Fruit fly (Drosophila melanogaster): ENCODE results near the gene Or67a.

Or67a gene

dm6 chr3L:9511287-9512256 lies 17.3 kb upstream of the Or67a start, which contains the start of gene RpS9 (continued):
- no peak for TF ChIP-seq CG11902 (GFP tag; optimal IDR thresholded peaks at IDR 0.05)
- no peak for TF ChIP-seq CG4318 (GFP tag; optimal IDR thresholded peaks at IDR 0.05)
- TF ChIP-seq pdm3 (GFP tag; optimal IDR thresholded peaks at IDR 0.05), result peak; percentile 0
- no peak for TF ChIP-seq CG6163 (GFP tag; IDR thresholded peaks at IDR 0.05)
- no peak for TF ChIP-seq Ets21C (GFP tag; optimal IDR thresholded peaks at IDR 0.05)
- TF ChIP-seq Hr39 (GFP tag; optimal IDR thresholded peaks at IDR 0.05), result no peak
- no peak for TF ChIP-seq Hr38 (GFP tag; optimal IDR thresholded peaks at IDR 0.05)
- peak; percentile 19 for TF ChIP-seq topi (GFP tag; optimal IDR thresholded peaks at IDR 0.05)
- no peak for TF ChIP-seq Eip93F (GFP tag; optimal IDR thresholded peaks at IDR 0.05)
- peak; percentile 5 for TF ChIP-seq Eip75B (GFP tag; optimal IDR thresholded peaks at IDR 0.05)
- TF ChIP-seq Lpt (GFP tag; optimal IDR thresholded peaks at IDR 0.05), result no peak
- no peak for TF ChIP-seq CG10669 (GFP tag; optimal IDR thresholded peaks at IDR 0.05)
- no peak for TF ChIP-seq fkh (GFP tag; optimal IDR thresholded peaks at IDR 0.05)
- TF ChIP-seq spab (GFP tag; optimal IDR thresholded peaks at IDR 0.05), result no peak
- TF ChIP-seq CG16779 (tag; optimal IDR thresholded peaks at IDR 0.05), result peak; percentile 21

- TF ChIP-seq net (GFP tag; optimal IDR thresholded peaks at IDR 0.05) (no peak), CG16779 (tag; optimal IDR thresholded peaks at IDR 0.05) (no peak), CG1621 (tag; optimal IDR thresholded peaks at IDR 0.05) (no peak), Gug (GFP tag; IDR thresholded peaks at IDR 0.05) (no peak), dsx (GFP tag; optimal IDR thresholded peaks at IDR 0.05; ENCODE audit: poor library complexity, severe bottlenecking) (no peak), eg (GFP tag; IDR thresholded peaks at IDR 0.05) (no peak), Eip93F (GFP tag; optimal IDR thresholded peaks at IDR 0.05) (no peak), CG15336 (GFP tag; IDR thresholded peaks at IDR 0.05) (no peak), CG6854 (GFP tag; optimal IDR thresholded peaks at IDR 0.05) (no peak), svp (GFP tag) (no peak), achi (GFP tag; optimal IDR thresholded peaks at IDR 0.05) (no peak), fd59A (GFP tag; optimal IDR thresholded peaks at IDR 0.05) (no peak)
These were observed 16.3 kb upstream of the Or67a start, which contains the start of gene CG33703 for dm6 chr3L:9512560-9512959. CG33703 (minus strand) TSS chr3L:9512660.

- TF ChIP-seq salr (GFP tag; optimal IDR thresholded peaks at IDR 0.05), result no peak
- TF ChIP-seq CG34406 (GFP tag; optimal IDR thresholded peaks at IDR 0.05), result no peak
- TF ChIP-seq CG4318 (GFP tag; optimal IDR thresholded peaks at IDR 0.05), result no peak
- no peak for TF ChIP-seq Sox14 (GFP tag; optimal IDR thresholded peaks at IDR 0.05)
- TF ChIP-seq CG6792 (GFP tag; optimal IDR thresholded peaks at IDR 0.05), result no peak
- TF ChIP-seq Ets21C (GFP tag; optimal IDR thresholded peaks at IDR 0.05), result no peak
- no peak for TF ChIP-seq CG10631 (GFP tag; optimal IDR thresholded peaks at IDR 0.05)
- no peak for TF ChIP-seq Sox15 (GFP tag; optimal IDR thresholded peaks at IDR 0.05)
- TF ChIP-seq esn (GFP tag; optimal IDR thresholded peaks at IDR 0.05), result no peak
- TF ChIP-seq Eip78C (GFP tag), result no peak
- TF ChIP-seq Smox (GFP tag; optimal IDR thresholded peaks at IDR 0.05), result no peak
- no peak for TF ChIP-seq svp (GFP tag)
- no peak for TF ChIP-seq cyc (GFP tag; optimal IDR thresholded peaks at IDR 0.05)
- TF ChIP-seq Sox102F (GFP tag; optimal IDR thresholded peaks at IDR 0.05), result no peak
- TF ChIP-seq ss (GFP tag; optimal IDR thresholded peaks at IDR 0.05), result no peak
These were observed 15.6 kb upstream of the Or67a start, which contains the start of gene CG33702 for dm6 chr3L:9513309-9513708. CG33702 (minus strand) TSS chr3L:9513409.

Data from whole organism, prepupa.